Worm (Caenorhabditis elegans) whole organism, mixed stage, embryonic: ENCODE data around the gene srbc-2.

Experiments used
- ceh-43 ChIP-seq: fragments of 200-800 bp; sonication (Bioruptor generic); optimal IDR thresholded peaks from 2 replicates; lab custom pipeline; 2018; ENCODE audit warnings: mild to moderate bottlenecking, missing genetic modification characterization, moderate library complexity, missing compliant biosample characterization
- hlh-1 ChIP-seq: fragments of 150-350 bp; optimal IDR thresholded peaks from 2 replicates; lab custom pipeline; 2014; ENCODE audit warnings: missing biosample characterization, missing genetic modification reagents, missing genetic modification characterization
- lsy-2 ChIP-seq: fragments of 150-350 bp; optimal IDR thresholded peaks from 2 replicates; lab custom pipeline; 2014; ENCODE audit warnings: missing biosample characterization, missing genetic modification characterization
- nhr-12 ChIP-seq: fragments of 150-350 bp; optimal IDR thresholded peaks from 2 replicates; lab custom pipeline; 2014; ENCODE audit warnings: missing biosample characterization, missing genetic modification characterization
- nhr-237 ChIP-seq: fragments of 150-350 bp; optimal IDR thresholded peaks from 2 replicates; lab custom pipeline; 2014; ENCODE audit warnings: missing biosample characterization, missing genetic modification characterization
- unc-39 ChIP-seq: fragments of 150-350 bp; optimal IDR thresholded peaks from 2 replicates; lab custom pipeline; 2014; ENCODE audit warnings: missing biosample characterization, missing genetic modification characterization
- ztf-11 ChIP-seq: fragments of 150-350 bp; optimal IDR thresholded peaks from 2 replicates; lab custom pipeline; 2014; ENCODE audit warnings: missing biosample characterization, missing genetic modification characterization

ce11 chrV:3426076-3426475, 49.2 kb upstream of the srbc-2 start, which contains the start of gene srab-22:
- TF ChIP-seq lsy-2 (tag; lab: Kevin White, UChicago) (no peak), ceh-43 (GFP tag; lab: Kevin White, UChicago) (no peak), unc-39 (tag; lab: Kevin White, UChicago) (no peak), ztf-11 (no peak), nhr-12 (tag; lab: Kevin White, UChicago) (no peak), nhr-237 (tag; lab: Kevin White, UChicago) (no peak), hlh-1 (tag; lab: Kevin White, UChicago) (no peak)
